Worm (Caenorhabditis elegans) whole organism, mixed stage, embryonic: ENCODE results near the gene F54C4.4.

Experiments
- M03D4.4 ChIP-seq: sonication (generic microtip); optimal IDR thresholded peaks from 2 replicates; lab custom pipeline; 2017; ENCODE audit warnings: mild to moderate bottlenecking, missing genetic modification characterization, missing compliant biosample characterization
- blmp-1 ChIP-seq: fragments of 150-350 bp; optimal IDR thresholded peaks from 2 replicates; lab custom pipeline; 2014; ENCODE audit warnings: missing biosample characterization, missing genetic modification characterization
- ceh-39 ChIP-seq: fragments of 150-350 bp; optimal IDR thresholded peaks from 2 replicates; lab custom pipeline; 2014; ENCODE audit warnings: missing biosample characterization, missing genetic modification characterization
- ceh-43 ChIP-seq: fragments of 200-800 bp; sonication (Bioruptor generic); optimal IDR thresholded peaks from 2 replicates; lab custom pipeline; 2018; ENCODE audit warnings: mild to moderate bottlenecking, missing genetic modification characterization, moderate library complexity, missing compliant biosample characterization
- ceh-83 ChIP-seq: fragments of 200-800 bp; sonication (Bioruptor generic); optimal IDR thresholded peaks from 2 replicates; lab custom pipeline; 2018; ENCODE audit warnings: mild to moderate bottlenecking, missing genetic modification characterization, missing compliant biosample characterization
- ces-1 ChIP-seq: fragments of 150-350 bp; optimal IDR thresholded peaks from 2 replicates; lab custom pipeline; 2014; ENCODE audit warnings: missing biosample characterization, missing genetic modification reagents, missing genetic modification characterization
- cnd-1 ChIP-seq: fragments of 200-800 bp; sonication (Bioruptor generic); optimal IDR thresholded peaks from 2 replicates; lab custom pipeline; 2018; ENCODE audit warnings: mild to moderate bottlenecking, missing genetic modification characterization, missing compliant biosample characterization
- drap-1 ChIP-seq: fragments of 200-800 bp; sonication (Bioruptor generic); optimal IDR thresholded peaks from 3 replicates; lab custom pipeline; 2018; ENCODE audit warnings: mild to moderate bottlenecking, missing genetic modification characterization, missing compliant biosample characterization
- elt-1 ChIP-seq: sonication (generic microtip); optimal IDR thresholded peaks from 2 replicates; lab custom pipeline; 2017; ENCODE audit warnings: missing genetic modification characterization, mild to moderate bottlenecking, missing compliant biosample characterization, antibody characterized with exemption, moderate library complexity, borderline replicate concordance; ENCODE audit not compliant: insufficient read depth
- elt-3 ChIP-seq: fragments of 150-350 bp; optimal IDR thresholded peaks from 2 replicates; lab custom pipeline; 2014; ENCODE audit warnings: missing biosample characterization, missing genetic modification characterization
- flh-1 ChIP-seq: fragments of 200-800 bp; sonication (Bioruptor generic); optimal IDR thresholded peaks from 2 replicates; lab custom pipeline; 2018; ENCODE audit warnings: mild to moderate bottlenecking, missing genetic modification characterization, moderate library complexity, missing compliant biosample characterization
- ham-2 ChIP-seq: fragments of 200-800 bp; sonication (Bioruptor generic); optimal IDR thresholded peaks from 2 replicates; lab custom pipeline; 2018; ENCODE audit warnings: mild to moderate bottlenecking, missing genetic modification characterization, missing compliant biosample characterization
- hlh-1 ChIP-seq: fragments of 150-350 bp; optimal IDR thresholded peaks from 2 replicates; lab custom pipeline; 2014; ENCODE audit warnings: missing biosample characterization, missing genetic modification reagents, missing genetic modification characterization
- lin-13 ChIP-seq: fragments of 150-350 bp; optimal IDR thresholded peaks from 2 replicates; lab custom pipeline; 2014; ENCODE audit warnings: missing biosample characterization, missing genetic modification characterization
- lin-32 ChIP-seq: fragments of 200-800 bp; sonication (Bioruptor generic); optimal IDR thresholded peaks from 2 replicates; lab custom pipeline; 2018; ENCODE audit warnings: mild to moderate bottlenecking, missing genetic modification characterization, missing compliant biosample characterization
- lsy-2 ChIP-seq: fragments of 150-350 bp; optimal IDR thresholded peaks from 2 replicates; lab custom pipeline; 2014; ENCODE audit warnings: missing biosample characterization, missing genetic modification characterization
- mab-5 ChIP-seq: fragments of 150-350 bp; optimal IDR thresholded peaks from 2 replicates; lab custom pipeline; 2014; ENCODE audit warnings: missing biosample characterization, missing genetic modification characterization
- mep-1 ChIP-seq: fragments of 150-350 bp; optimal IDR thresholded peaks from 2 replicates; lab custom pipeline; 2017; ENCODE audit warnings: missing biosample characterization, missing genetic modification reagents, missing genetic modification characterization, inconsistent platforms
- mls-2 ChIP-seq: sonication (generic microtip); optimal IDR thresholded peaks from 2 replicates; lab custom pipeline; 2016; ENCODE audit warnings: mild to moderate bottlenecking, missing genetic modification characterization, moderate library complexity, missing compliant biosample characterization
- nhr-12 ChIP-seq: fragments of 150-350 bp; optimal IDR thresholded peaks from 2 replicates; lab custom pipeline; 2014; ENCODE audit warnings: missing biosample characterization, missing genetic modification characterization
- nhr-2 ChIP-seq: fragments of 150-350 bp; optimal IDR thresholded peaks from 2 replicates; lab custom pipeline; 2014; ENCODE audit warnings: missing biosample characterization, missing genetic modification characterization
- nhr-237 ChIP-seq: fragments of 150-350 bp; optimal IDR thresholded peaks from 2 replicates; lab custom pipeline; 2014; ENCODE audit warnings: missing biosample characterization, missing genetic modification characterization
- nhr-28 ChIP-seq: fragments of 150-350 bp; optimal IDR thresholded peaks from 2 replicates; lab custom pipeline; 2014; ENCODE audit warnings: missing biosample characterization, missing genetic modification characterization
- nhr-76 ChIP-seq: sonication (generic microtip); optimal IDR thresholded peaks from 2 replicates; lab custom pipeline; 2017; ENCODE audit warnings: missing biosample characterization, missing genetic modification characterization
- sem-2 ChIP-seq: fragments of 200-800 bp; sonication (Bioruptor generic); optimal IDR thresholded peaks from 2 replicates; lab custom pipeline; 2018; ENCODE audit warnings: mild to moderate bottlenecking, missing genetic modification characterization, missing compliant biosample characterization
- snpc-4 ChIP-seq: fragments of 150-350 bp; optimal IDR thresholded peaks from 2 replicates; lab custom pipeline; 2014; ENCODE audit warnings: missing biosample characterization, missing genetic modification characterization
- sptf-1 ChIP-seq: sonication (generic microtip); optimal IDR thresholded peaks from 2 replicates; lab custom pipeline; 2017; ENCODE audit warnings: mild to moderate bottlenecking, missing genetic modification characterization, moderate library complexity, missing compliant biosample characterization
- tbx-8 ChIP-seq: fragments of 200-800 bp; sonication (Bioruptor generic); optimal IDR thresholded peaks from 2 replicates; lab custom pipeline; 2018; ENCODE audit warnings: mild to moderate bottlenecking, missing genetic modification characterization, moderate library complexity, missing compliant biosample characterization
- unc-120 ChIP-seq: sonication (generic microtip); optimal IDR thresholded peaks from 2 replicates; lab custom pipeline; 2017; ENCODE audit warnings: missing genetic modification characterization, missing compliant biosample characterization; ENCODE audit not compliant: poor library complexity, severe bottlenecking
- unc-39 ChIP-seq: fragments of 150-350 bp; optimal IDR thresholded peaks from 2 replicates; lab custom pipeline; 2014; ENCODE audit warnings: missing biosample characterization, missing genetic modification characterization
- unc-62 ChIP-seq: fragments of 150-350 bp; optimal IDR thresholded peaks from 2 replicates; lab custom pipeline; 2014; ENCODE audit warnings: missing biosample characterization, missing genetic modification reagents, missing genetic modification characterization
- zip-8 ChIP-seq: fragments of 150-350 bp; optimal IDR thresholded peaks from 2 replicates; lab custom pipeline; 2014; ENCODE audit warnings: missing biosample characterization, missing genetic modification characterization
- ztf-11 ChIP-seq: fragments of 150-350 bp; optimal IDR thresholded peaks from 2 replicates; lab custom pipeline; 2014; ENCODE audit warnings: missing biosample characterization, missing genetic modification characterization

Gene F54C4.4

ce11 chrIII:49064-49463, 38.1 kb downstream of the F54C4.4 start:
- no peak for TF ChIP-seq flh-1 (GFP tag; lab: Kevin White, UChicago)
- TF ChIP-seq blmp-1 (tag; lab: Kevin White, UChicago) = no peak
- no peak for TF ChIP-seq lsy-2 (tag; lab: Kevin White, UChicago)
- TF ChIP-seq zip-8 (tag; lab: Kevin White, UChicago) = no peak
- TF ChIP-seq nhr-28 (tag; lab: Kevin White, UChicago) = no peak
- TF ChIP-seq ceh-43 (GFP tag; lab: Kevin White, UChicago) = no peak
- no peak for TF ChIP-seq nhr-237 (tag; lab: Kevin White, UChicago)
- TF ChIP-seq ceh-39 (tag; lab: Kevin White, UChicago) = no peak
- no peak for TF ChIP-seq ces-1
- TF ChIP-seq snpc-4 (tag; lab: Kevin White, UChicago) = no peak
- no peak for TF ChIP-seq unc-62 (GFP tag; lab: Kevin White, UChicago)
- no peak for TF ChIP-seq lin-13 (tag; lab: Kevin White, UChicago)
- TF ChIP-seq, all 35 proteins: peak for 0

ce11 chrIII:48329-48728, 38.9 kb downstream of the F54C4.4 start:
- TF ChIP-seq mab-5 (no peak), ztf-11 (no peak), ham-2 (GFP tag; lab: Kevin White, UChicago) (no peak), snpc-4 (tag; lab: Kevin White, UChicago) (no peak), unc-120 (tag; lab: Kevin White, UChicago) (no peak), mls-2 (no peak), sptf-1 (no peak), sem-2 (GFP tag; lab: Kevin White, UChicago) (no peak), lsy-2 (tag; lab: Kevin White, UChicago) (no peak), M03D4.4 (tag; lab: Kevin White, UChicago) (no peak), tbx-8 (GFP tag; lab: Kevin White, UChicago) (no peak), nhr-76 (tag; lab: Kevin White, UChicago) (no peak), ceh-39 (tag; lab: Kevin White, UChicago) (no peak), ces-1 (no peak), unc-62 (GFP tag; lab: Kevin White, UChicago) (no peak)

ce11 chrIII:42725-43124, 44.5 kb downstream of the F54C4.4 start:
- TF ChIP-seq blmp-1 (tag; lab: Kevin White, UChicago) (no peak), unc-39 (tag; lab: Kevin White, UChicago) (no peak), sptf-1 (no peak), cnd-1 (no peak), nhr-2 (no peak), lin-32 (GFP tag; lab: Kevin White, UChicago) (no peak), ces-1 (no peak), nhr-237 (tag; lab: Kevin White, UChicago) (no peak), flh-1 (GFP tag; lab: Kevin White, UChicago) (no peak), ham-2 (GFP tag; lab: Kevin White, UChicago) (no peak), ztf-11 (no peak), hlh-1 (tag; lab: Kevin White, UChicago) (no peak), snpc-4 (tag; lab: Kevin White, UChicago) (no peak), mls-2 (no peak), M03D4.4 (tag; lab: Kevin White, UChicago) (no peak), mep-1 (tag; lab: Kevin White, UChicago) (no peak)

ce11 chrIII:41484-41883, 45.7 kb downstream of the F54C4.4 start:
- no peak for TF ChIP-seq ceh-43 (GFP tag; lab: Kevin White, UChicago)
- no peak for TF ChIP-seq elt-1
- no peak for TF ChIP-seq drap-1
- TF ChIP-seq blmp-1 (tag; lab: Kevin White, UChicago) = no peak
- TF ChIP-seq flh-1 (GFP tag; lab: Kevin White, UChicago) = no peak
- no peak for TF ChIP-seq sem-2 (GFP tag; lab: Kevin White, UChicago)
- TF ChIP-seq elt-3 = no peak
- no peak for TF ChIP-seq mep-1 (tag; lab: Kevin White, UChicago)
- no peak for TF ChIP-seq cnd-1
- TF ChIP-seq ztf-11 = no peak
- no peak for TF ChIP-seq nhr-12
- TF ChIP-seq sptf-1 = no peak
- TF ChIP-seq mls-2 = no peak
- no peak for TF ChIP-seq ceh-83 (GFP tag; lab: Kevin White, UChicago)
